Fruit fly (Drosophila melanogaster) whole organism, adult: ENCODE data around the gene nop5.

Experiments used
- CG11617 ChIP-seq: fragments of 200-800 bp; sonication (Bioruptor generic); optimal IDR thresholded peaks from 2 replicates; lab custom pipeline; 2017; ENCODE audit warnings: mild to moderate bottlenecking, missing biosample characterization, missing genetic modification reagents, missing genetic modification characterization
- CG12768 ChIP-seq: fragments of 200-800 bp; sonication (Bioruptor generic); optimal IDR thresholded peaks from 2 replicates; lab custom pipeline; 2017; ENCODE audit warnings: missing biosample characterization, missing genetic modification characterization, mild to moderate bottlenecking, moderate library complexity, missing genetic modification reagents
- CG14711 ChIP-seq: fragments of 200-800 bp; sonication (Bioruptor generic); optimal IDR thresholded peaks from 2 replicates; lab custom pipeline; 2018; ENCODE audit warnings: missing biosample characterization, mild to moderate bottlenecking, missing genetic modification characterization, moderate library complexity
- CG1620 ChIP-seq: fragments of 200-800 bp; sonication (Bioruptor generic); optimal IDR thresholded peaks from 2 replicates; lab custom pipeline; 2016; ENCODE audit warnings: missing biosample characterization, missing genetic modification characterization
- CG33017 ChIP-seq: fragments of 200-800 bp; sonication (Bioruptor generic); optimal IDR thresholded peaks from 2 replicates; lab custom pipeline; 2018; ENCODE audit warnings: missing biosample characterization, mild to moderate bottlenecking, missing genetic modification characterization, moderate library complexity
- CG5204 ChIP-seq: fragments of 200-800 bp; sonication (Bioruptor generic); optimal IDR thresholded peaks from 2 replicates; lab custom pipeline; 2016; ENCODE audit warnings: missing biosample characterization, missing genetic modification characterization
- CG7045 ChIP-seq: fragments of 200-800 bp; sonication (Bioruptor generic); optimal IDR thresholded peaks from 2 replicates; lab custom pipeline; 2017; ENCODE audit warnings: missing biosample characterization, mild to moderate bottlenecking, missing genetic modification characterization
- CG7101 ChIP-seq: fragments of 200-800 bp; sonication (Bioruptor generic); optimal IDR thresholded peaks from 2 replicates; lab custom pipeline; 2018; ENCODE audit warnings: missing biosample characterization, mild to moderate bottlenecking, missing genetic modification characterization, moderate library complexity
- Clk ChIP-seq: fragments of 200-800 bp; sonication (Bioruptor generic); optimal IDR thresholded peaks from 2 replicates; lab custom pipeline; 2017; ENCODE audit warnings: missing biosample characterization, missing genetic modification characterization
- Crg-1 ChIP-seq: fragments of 200-800 bp; sonication (Bioruptor generic); optimal IDR thresholded peaks from 2 replicates; lab custom pipeline; 2016; ENCODE audit warnings: missing biosample characterization, missing genetic modification characterization
- Hr96 ChIP-seq: fragments of 200-800 bp; sonication (Bioruptor generic); optimal IDR thresholded peaks from 2 replicates; lab custom pipeline; 2016; ENCODE audit warnings: missing biosample characterization, missing genetic modification characterization
- Mnt ChIP-seq: fragments of 200-800 bp; sonication (Bioruptor generic); optimal IDR thresholded peaks from 2 replicates; lab custom pipeline; 2016; ENCODE audit warnings: missing biosample characterization, mild to moderate bottlenecking, missing genetic modification characterization
- bab1 ChIP-seq: fragments of 200-800 bp; sonication (Bioruptor generic); optimal IDR thresholded peaks from 3 replicates; lab custom pipeline; 2019; ENCODE audit warnings: missing biosample characterization, mild to moderate bottlenecking, missing genetic modification characterization, moderate library complexity
- cic ChIP-seq: fragments of 200-800 bp; sonication (Bioruptor generic); optimal IDR thresholded peaks from 2 replicates; lab custom pipeline; 2017; ENCODE audit warnings: missing biosample characterization, mild to moderate bottlenecking, missing genetic modification characterization, moderate library complexity
- cnc ChIP-seq, 2 experiments: fragments of >200 bp; optimal IDR thresholded peaks; 2 replicates each; lab custom pipeline; 2017
- kay ChIP-seq: fragments of 200-800 bp; sonication (Bioruptor generic); peaks from one replicate; lab custom pipeline; 2016; ENCODE audit warnings: missing biosample characterization, missing genetic modification characterization, borderline replicate concordance
- ovo ChIP-seq: fragments of 200-800 bp; sonication (Bioruptor generic); optimal IDR thresholded peaks from 2 replicates; lab custom pipeline; 2016; ENCODE audit warnings: missing biosample characterization, missing genetic modification characterization
- pad ChIP-seq: fragments of 200-800 bp; sonication (Bioruptor generic); optimal IDR thresholded peaks from 3 replicates; lab custom pipeline; 2017; ENCODE audit warnings: missing biosample characterization, missing genetic modification characterization, mild to moderate bottlenecking, moderate library complexity, missing genetic modification reagents
- tj ChIP-seq: fragments of 200-800 bp; sonication (Bioruptor generic); optimal IDR thresholded peaks from 3 replicates; lab custom pipeline; 2017; ENCODE audit warnings: missing biosample characterization, mild to moderate bottlenecking, missing genetic modification characterization, moderate library complexity
- toe ChIP-seq: fragments of 200-800 bp; sonication (Bioruptor generic); optimal IDR thresholded peaks from 2 replicates; lab custom pipeline; 2016; ENCODE audit warnings: missing biosample characterization, missing genetic modification characterization

Gene nop5

dm6 chr2L:6918517-6919202, at the start of gene nop5:
nop5 (minus strand) TSS chr2L:6918743.
- TF ChIP-seq Hr96 (GFP tag; lab: Kevin White, UChicago) (no peak), CG12768 (peak; percentile 77), bab1 (peak; percentile 13), ovo (GFP tag; lab: Kevin White, UChicago) (no peak), CG1620 (GFP tag; lab: Kevin White, UChicago) (no peak), CG7101 (tag; lab: Kevin White, UChicago) (peak; percentile 66), kay (GFP tag; lab: Kevin White, UChicago) (no peak), CG33017 (tag; lab: Kevin White, UChicago) (peak; percentile 54), cic (GFP tag; lab: Kevin White, UChicago) (peak; percentile 56), CG7045 (GFP tag; lab: Kevin White, UChicago) (peak; percentile 79), Mnt (GFP tag; lab: Kevin White, UChicago) (peak; percentile 99), CG11617 (GFP tag; lab: Kevin White, UChicago) (peak; percentile 84), toe (no peak), CG5204 (GFP tag; lab: Kevin White, UChicago) (no peak), Crg-1 (GFP tag; lab: Kevin White, UChicago) (peak; percentile 58), CG14711 (tag; lab: Kevin White, UChicago) (peak; percentile 46), pad (GFP tag; lab: Kevin White, UChicago) (peak; percentile 78), Clk (peak; percentile 6), tj (GFP tag; lab: Kevin White, UChicago) (peak; percentile 56), cnc (optimal IDR thresholded peaks at IDR 0.05; lab: Kevin White, UChicago) (no peak)

- no peak for TF ChIP-seq cnc (optimal IDR thresholded peaks at IDR 0.05; lab: Kevin White, UChicago)
- no peak for TF ChIP-seq Mnt (GFP tag; lab: Kevin White, UChicago)
- peak; percentile 40 for TF ChIP-seq pad (GFP tag; lab: Kevin White, UChicago)
- no peak for TF ChIP-seq Clk
- TF ChIP-seq cic (GFP tag; lab: Kevin White, UChicago), result no peak
- TF ChIP-seq CG7101 (tag; lab: Kevin White, UChicago), result peak; percentile 28
- no peak for TF ChIP-seq toe
- no peak for TF ChIP-seq ovo (GFP tag; lab: Kevin White, UChicago)
- peak; percentile 51 for TF ChIP-seq CG11617 (GFP tag; lab: Kevin White, UChicago)
- TF ChIP-seq kay (GFP tag; lab: Kevin White, UChicago), result no peak
- TF ChIP-seq CG14711 (tag; lab: Kevin White, UChicago), result peak; percentile 2
- no peak for TF ChIP-seq CG5204 (GFP tag; lab: Kevin White, UChicago)
- TF ChIP-seq CG12768, result no peak
- no peak for TF ChIP-seq Crg-1 (GFP tag; lab: Kevin White, UChicago)
- TF ChIP-seq Hr96 (GFP tag; lab: Kevin White, UChicago), result no peak
- TF ChIP-seq CG7045 (GFP tag; lab: Kevin White, UChicago), result no peak
- peak; percentile 24 for TF ChIP-seq CG33017 (tag; lab: Kevin White, UChicago)
- peak; percentile 36 for TF ChIP-seq tj (GFP tag; lab: Kevin White, UChicago)
- no peak for TF ChIP-seq CG1620 (GFP tag; lab: Kevin White, UChicago)
- TF ChIP-seq bab1, result peak; percentile 29
These were observed 49.5 kb upstream of the nop5 start for dm6 chr2L:6968013-6968517.

dm6 chr2L:6967422-6968012, 49.0 kb upstream of the nop5 start, which contains the start of gene Sumo:
Sumo (minus strand) TSS chr2L:6967644.
- TF ChIP-seq Mnt (GFP tag; lab: Kevin White, UChicago), result peak; percentile 37
- no peak for TF ChIP-seq CG11617 (GFP tag; lab: Kevin White, UChicago)
- TF ChIP-seq CG7045 (GFP tag; lab: Kevin White, UChicago), result no peak
- TF ChIP-seq Clk, result peak; percentile 14
- no peak for TF ChIP-seq CG14711 (tag; lab: Kevin White, UChicago)
- TF ChIP-seq Hr96 (GFP tag; lab: Kevin White, UChicago), result peak; percentile 72
- TF ChIP-seq Crg-1 (GFP tag; lab: Kevin White, UChicago), result no peak
- no peak for TF ChIP-seq tj (GFP tag; lab: Kevin White, UChicago)
- no peak for TF ChIP-seq CG12768
- TF ChIP-seq kay (GFP tag; lab: Kevin White, UChicago), result no peak
- no peak for TF ChIP-seq CG5204 (GFP tag; lab: Kevin White, UChicago)
- TF ChIP-seq pad (GFP tag; lab: Kevin White, UChicago), result peak; percentile 22
- peak; percentile 11 for TF ChIP-seq bab1
- no peak for TF ChIP-seq CG33017 (tag; lab: Kevin White, UChicago)

dm6 chr2L:6966309-6966708, 47.8 kb upstream of the nop5 start:
- no peak for TF ChIP-seq cnc (optimal IDR thresholded peaks at IDR 0.05; lab: Kevin White, UChicago)
- TF ChIP-seq tj (GFP tag; lab: Kevin White, UChicago), result peak; percentile 4

- TF ChIP-seq CG11617 (GFP tag; lab: Kevin White, UChicago) (no peak), CG1620 (GFP tag; lab: Kevin White, UChicago) (no peak), CG12768 (no peak), CG7101 (tag; lab: Kevin White, UChicago) (no peak), CG33017 (tag; lab: Kevin White, UChicago) (no peak), bab1 (no peak), Crg-1 (GFP tag; lab: Kevin White, UChicago) (no peak), CG7045 (GFP tag; lab: Kevin White, UChicago) (no peak), ovo (GFP tag; lab: Kevin White, UChicago) (no peak), Hr96 (GFP tag; lab: Kevin White, UChicago) (no peak), toe (no peak), CG5204 (GFP tag; lab: Kevin White, UChicago) (no peak), tj (GFP tag; lab: Kevin White, UChicago) (no peak), Mnt (GFP tag; lab: Kevin White, UChicago) (no peak), cic (GFP tag; lab: Kevin White, UChicago) (no peak), cnc (optimal IDR thresholded peaks at IDR 0.05; lab: Kevin White, UChicago) (no peak), Clk (no peak), kay (GFP tag; lab: Kevin White, UChicago) (no peak)
These were observed 46.1 kb upstream of the nop5 start for dm6 chr2L:6964632-6965031.
